Worm (Caenorhabditis elegans) whole organism, early embryonic: ENCODE measurements around the gene ama-1.

Experiments
- ama-1 ChIP-seq: fragments of 150-350 bp; optimal IDR thresholded peaks from 2 replicates; lab custom pipeline; 2014
- ceh-13 ChIP-seq: fragments of 200-800 bp; sonication (Bioruptor generic); optimal IDR thresholded peaks from 2 replicates; lab custom pipeline; 2018; ENCODE audit warnings: mild to moderate bottlenecking, missing genetic modification characterization, missing compliant biosample characterization
- ets-7 ChIP-seq: sonication (generic microtip); optimal IDR thresholded peaks from 2 replicates; lab custom pipeline; 2016; ENCODE audit warnings: missing genotype, missing genetic modification characterization, missing compliant biosample characterization
- hmg-4 ChIP-seq: fragments of 200-800 bp; sonication (Bioruptor generic); optimal IDR thresholded peaks from 2 replicates; lab custom pipeline; 2018; ENCODE audit warnings: mild to moderate bottlenecking, missing genetic modification characterization, missing compliant biosample characterization
- scrt-1 ChIP-seq: fragments of 200-800 bp; sonication (Bioruptor generic); IDR thresholded peaks from 2 replicates; pipeline ENCODE4 v1.3.6; 2022; ENCODE audit warnings: missing genetic modification characterization, missing compliant biosample characterization

ce11 chrIV:4265224-4265623 is 17.4 kb downstream of the ama-1 start, which contains the start of gene F36A4.5:
- TF ChIP-seq scrt-1 (GFP tag; lab: Robert Waterston, UW), result no peak
- no peak for TF ChIP-seq hmg-4
- no peak for TF ChIP-seq ceh-13 (GFP tag; lab: Kevin White, UChicago)
- no peak for TF ChIP-seq ets-7 (tag; lab: Kevin White, UChicago)
- TF ChIP-seq ama-1 (lab: Kevin White, UChicago), result no peak
